Worm (Caenorhabditis elegans) whole organism, early embryonic: ENCODE measurements around the gene dohh-1.

Source experiments
- ama-1 ChIP-seq: fragments of 150-350 bp; optimal IDR thresholded peaks from 2 replicates; lab custom pipeline; 2014
- ceh-36 ChIP-seq: sonication (generic microtip); optimal IDR thresholded peaks from 2 replicates; lab custom pipeline; 2016; ENCODE audit warnings: missing genetic modification characterization, inconsistent platforms, missing compliant biosample characterization
- hmbx-1 ChIP-seq: sonication (generic microtip); optimal IDR thresholded peaks from 2 replicates; lab custom pipeline; 2016; ENCODE audit warnings: mild to moderate bottlenecking, missing genetic modification characterization, missing compliant biosample characterization
- scrt-1 ChIP-seq: fragments of 200-800 bp; sonication (Bioruptor generic); IDR thresholded peaks from 2 replicates; pipeline ENCODE4 v1.3.6; 2022; ENCODE audit warnings: missing genetic modification characterization, missing compliant biosample characterization
- tbx-11 ChIP-seq: fragments of 200-800 bp; sonication (Bioruptor generic); IDR thresholded peaks from 2 replicates; pipeline ENCODE4 v1.3.6; 2022; ENCODE audit warnings: missing genetic modification characterization, missing compliant biosample characterization

ce11 chrII:10627963-10628362, 48.2 kb downstream of the dohh-1 start, which contains the start of gene M28.8:
- TF ChIP-seq ama-1 (lab: Kevin White, UChicago) (no peak), scrt-1 (no peak), ceh-36 (tag; lab: Kevin White, UChicago) (no peak), hmbx-1 (tag; lab: Kevin White, UChicago) (no peak), tbx-11 (GFP tag; lab: Robert Waterston, UW) (no peak)
